Worm (Caenorhabditis elegans) whole organism, mixed stage, embryonic: ENCODE data around the gene C03A3.1.
A peak's percentile ranks its signal among the peaks of the same experiment; 100 is the strongest.

Experiments
- bed-3 ChIP-seq: fragments of 200-800 bp; sonication (Bioruptor generic); optimal IDR thresholded peaks from 3 replicates; lab custom pipeline; 2018; ENCODE audit warnings: mild to moderate bottlenecking, missing genetic modification characterization, moderate library complexity, missing compliant biosample characterization
- blmp-1 ChIP-seq: fragments of 150-350 bp; optimal IDR thresholded peaks from 2 replicates; lab custom pipeline; 2014; ENCODE audit warnings: missing biosample characterization, missing genetic modification characterization
- ceh-39 ChIP-seq: fragments of 150-350 bp; optimal IDR thresholded peaks from 2 replicates; lab custom pipeline; 2014; ENCODE audit warnings: missing biosample characterization, missing genetic modification characterization
- ceh-43 ChIP-seq: fragments of 200-800 bp; sonication (Bioruptor generic); optimal IDR thresholded peaks from 2 replicates; lab custom pipeline; 2018; ENCODE audit warnings: mild to moderate bottlenecking, missing genetic modification characterization, moderate library complexity, missing compliant biosample characterization
- ceh-83 ChIP-seq: fragments of 200-800 bp; sonication (Bioruptor generic); optimal IDR thresholded peaks from 2 replicates; lab custom pipeline; 2018; ENCODE audit warnings: mild to moderate bottlenecking, missing genetic modification characterization, missing compliant biosample characterization
- ces-1 ChIP-seq: fragments of 150-350 bp; optimal IDR thresholded peaks from 2 replicates; lab custom pipeline; 2014; ENCODE audit warnings: missing biosample characterization, missing genetic modification reagents, missing genetic modification characterization
- cnd-1 ChIP-seq: fragments of 200-800 bp; sonication (Bioruptor generic); optimal IDR thresholded peaks from 2 replicates; lab custom pipeline; 2018; ENCODE audit warnings: mild to moderate bottlenecking, missing genetic modification characterization, missing compliant biosample characterization
- drap-1 ChIP-seq: fragments of 200-800 bp; sonication (Bioruptor generic); optimal IDR thresholded peaks from 3 replicates; lab custom pipeline; 2018; ENCODE audit warnings: mild to moderate bottlenecking, missing genetic modification characterization, missing compliant biosample characterization
- elt-1 ChIP-seq: sonication (generic microtip); optimal IDR thresholded peaks from 2 replicates; lab custom pipeline; 2017; ENCODE audit warnings: missing genetic modification characterization, mild to moderate bottlenecking, missing compliant biosample characterization, antibody characterized with exemption, moderate library complexity, borderline replicate concordance; ENCODE audit not compliant: insufficient read depth
- elt-3 ChIP-seq: fragments of 150-350 bp; optimal IDR thresholded peaks from 2 replicates; lab custom pipeline; 2014; ENCODE audit warnings: missing biosample characterization, missing genetic modification characterization
- flh-1 ChIP-seq: fragments of 200-800 bp; sonication (Bioruptor generic); optimal IDR thresholded peaks from 2 replicates; lab custom pipeline; 2018; ENCODE audit warnings: mild to moderate bottlenecking, missing genetic modification characterization, moderate library complexity, missing compliant biosample characterization
- ham-2 ChIP-seq: fragments of 200-800 bp; sonication (Bioruptor generic); optimal IDR thresholded peaks from 2 replicates; lab custom pipeline; 2018; ENCODE audit warnings: mild to moderate bottlenecking, missing genetic modification characterization, missing compliant biosample characterization
- hlh-1 ChIP-seq: fragments of 150-350 bp; optimal IDR thresholded peaks from 2 replicates; lab custom pipeline; 2014; ENCODE audit warnings: missing biosample characterization, missing genetic modification reagents, missing genetic modification characterization
- lin-13 ChIP-seq: fragments of 150-350 bp; optimal IDR thresholded peaks from 2 replicates; lab custom pipeline; 2014; ENCODE audit warnings: missing biosample characterization, missing genetic modification characterization
- lin-32 ChIP-seq: fragments of 200-800 bp; sonication (Bioruptor generic); optimal IDR thresholded peaks from 2 replicates; lab custom pipeline; 2018; ENCODE audit warnings: mild to moderate bottlenecking, missing genetic modification characterization, missing compliant biosample characterization
- mab-5 ChIP-seq: fragments of 150-350 bp; optimal IDR thresholded peaks from 2 replicates; lab custom pipeline; 2014; ENCODE audit warnings: missing biosample characterization, missing genetic modification characterization
- mep-1 ChIP-seq: fragments of 150-350 bp; optimal IDR thresholded peaks from 2 replicates; lab custom pipeline; 2017; ENCODE audit warnings: missing biosample characterization, missing genetic modification reagents, missing genetic modification characterization, inconsistent platforms
- mls-2 ChIP-seq: sonication (generic microtip); optimal IDR thresholded peaks from 2 replicates; lab custom pipeline; 2016; ENCODE audit warnings: mild to moderate bottlenecking, missing genetic modification characterization, moderate library complexity, missing compliant biosample characterization
- nhr-12 ChIP-seq: fragments of 150-350 bp; optimal IDR thresholded peaks from 2 replicates; lab custom pipeline; 2014; ENCODE audit warnings: missing biosample characterization, missing genetic modification characterization
- nhr-2 ChIP-seq: fragments of 150-350 bp; optimal IDR thresholded peaks from 2 replicates; lab custom pipeline; 2014; ENCODE audit warnings: missing biosample characterization, missing genetic modification characterization
- nhr-28 ChIP-seq: fragments of 150-350 bp; optimal IDR thresholded peaks from 2 replicates; lab custom pipeline; 2014; ENCODE audit warnings: missing biosample characterization, missing genetic modification characterization
- nhr-76 ChIP-seq: sonication (generic microtip); optimal IDR thresholded peaks from 2 replicates; lab custom pipeline; 2017; ENCODE audit warnings: missing biosample characterization, missing genetic modification characterization
- pha-4 ChIP-seq: fragments of 150-350 bp; optimal IDR thresholded peaks from 2 replicates; lab custom pipeline; 2018; ENCODE audit warnings: missing biosample characterization, missing genetic modification reagents, missing genetic modification characterization
- sem-2 ChIP-seq: fragments of 200-800 bp; sonication (Bioruptor generic); optimal IDR thresholded peaks from 2 replicates; lab custom pipeline; 2018; ENCODE audit warnings: mild to moderate bottlenecking, missing genetic modification characterization, missing compliant biosample characterization
- snpc-4 ChIP-seq: fragments of 150-350 bp; optimal IDR thresholded peaks from 2 replicates; lab custom pipeline; 2014; ENCODE audit warnings: missing biosample characterization, missing genetic modification characterization
- sptf-1 ChIP-seq: sonication (generic microtip); optimal IDR thresholded peaks from 2 replicates; lab custom pipeline; 2017; ENCODE audit warnings: mild to moderate bottlenecking, missing genetic modification characterization, moderate library complexity, missing compliant biosample characterization
- unc-120 ChIP-seq: sonication (generic microtip); optimal IDR thresholded peaks from 2 replicates; lab custom pipeline; 2017; ENCODE audit warnings: missing genetic modification characterization, missing compliant biosample characterization; ENCODE audit not compliant: poor library complexity, severe bottlenecking
- unc-39 ChIP-seq: fragments of 150-350 bp; optimal IDR thresholded peaks from 2 replicates; lab custom pipeline; 2014; ENCODE audit warnings: missing biosample characterization, missing genetic modification characterization
- unc-62 ChIP-seq: fragments of 150-350 bp; optimal IDR thresholded peaks from 2 replicates; lab custom pipeline; 2014; ENCODE audit warnings: missing biosample characterization, missing genetic modification reagents, missing genetic modification characterization
- zip-8 ChIP-seq: fragments of 150-350 bp; optimal IDR thresholded peaks from 2 replicates; lab custom pipeline; 2014; ENCODE audit warnings: missing biosample characterization, missing genetic modification characterization
- ztf-11 ChIP-seq: fragments of 150-350 bp; optimal IDR thresholded peaks from 2 replicates; lab custom pipeline; 2014; ENCODE audit warnings: missing biosample characterization, missing genetic modification characterization

C03A3.1 gene

DNA sequence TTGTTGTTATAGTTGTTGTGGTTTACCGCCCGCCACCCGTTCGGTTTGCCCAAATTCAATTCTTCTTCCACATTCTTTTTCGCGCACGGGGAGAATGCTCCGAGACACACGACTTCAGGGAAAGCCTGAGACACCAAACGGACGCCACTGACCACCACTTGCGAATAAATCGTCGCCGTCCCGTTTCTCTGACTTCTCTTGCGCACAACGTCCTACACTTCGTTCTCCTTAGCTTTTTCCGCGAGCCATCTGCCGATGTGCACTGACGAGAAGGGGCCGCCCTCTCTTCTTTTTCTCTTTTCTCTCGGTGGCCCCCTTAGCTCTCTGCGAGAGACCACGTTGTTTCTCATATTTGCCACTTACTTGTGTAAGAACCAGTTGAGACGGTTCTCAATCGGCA, at the start of gene C03A3.1:
C03A3.1 (plus strand) TSS at position 291 of the 400 bp plus-strand sequence.
- no peak for TF ChIP-seq mep-1 (tag; lab: Kevin White, UChicago)
- no peak for TF ChIP-seq bed-3 (GFP tag; lab: Kevin White, UChicago)
- peak; percentile 17 for TF ChIP-seq lin-13
- peak; percentile 14 for TF ChIP-seq hlh-1 (tag; lab: Kevin White, UChicago)
- TF ChIP-seq zip-8 = no peak
- TF ChIP-seq ces-1 (GFP tag; lab: Kevin White, UChicago) = peak; percentile 36
- peak; percentile 29 for TF ChIP-seq lin-32 (GFP tag; lab: Kevin White, UChicago)
- peak; percentile 40 for TF ChIP-seq unc-120 (tag; lab: Kevin White, UChicago)
- no peak for TF ChIP-seq ceh-83
- TF ChIP-seq sem-2 = no peak
- TF ChIP-seq ceh-39 = no peak
- TF ChIP-seq flh-1 = no peak
- TF ChIP-seq nhr-12 = no peak
- peak; percentile 51 for TF ChIP-seq mls-2 (tag; lab: Kevin White, UChicago)
- TF ChIP-seq elt-1 (tag; lab: Kevin White, UChicago) = no peak
- no peak for TF ChIP-seq nhr-28
- peak; percentile 47 for TF ChIP-seq drap-1
- no peak for TF ChIP-seq snpc-4 (tag; lab: Kevin White, UChicago)
- peak; percentile 35 for TF ChIP-seq sptf-1
- TF ChIP-seq elt-3 = no peak
- no peak for TF ChIP-seq unc-62
- peak; percentile 61 for TF ChIP-seq cnd-1 (tag; lab: Kevin White, UChicago)
- no peak for TF ChIP-seq ham-2 (GFP tag; lab: Kevin White, UChicago)

DNA sequence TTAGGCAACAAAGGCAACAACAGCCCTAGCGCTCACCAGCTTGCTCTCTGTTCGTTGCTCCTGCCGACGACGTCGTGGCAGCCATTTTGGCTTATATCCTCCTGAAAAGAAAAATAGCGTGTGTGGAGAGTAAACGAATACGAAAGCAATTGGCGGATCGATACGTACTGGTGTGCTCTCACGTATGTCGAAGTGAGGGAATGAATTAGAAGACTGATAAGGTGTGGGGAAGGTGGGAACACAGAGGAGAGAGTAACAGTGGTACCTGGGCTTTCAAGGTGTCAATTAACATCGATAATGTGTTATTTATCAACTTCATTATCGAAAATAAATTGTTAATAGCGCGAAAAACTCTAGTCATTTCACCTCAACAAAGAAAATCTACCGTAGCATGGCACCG, 48.4 kb upstream of the C03A3.1 start, which contains the start of gene C34F6.5:
C34F6.5 (minus strand) TSS at position 101 of the 400 bp plus-strand sequence.
- TF ChIP-seq bed-3 (GFP tag; lab: Kevin White, UChicago) (no peak), hlh-1 (tag; lab: Kevin White, UChicago) (no peak), nhr-76 (tag; lab: Kevin White, UChicago) (no peak), nhr-2 (tag; lab: Kevin White, UChicago) (no peak)

DNA sequence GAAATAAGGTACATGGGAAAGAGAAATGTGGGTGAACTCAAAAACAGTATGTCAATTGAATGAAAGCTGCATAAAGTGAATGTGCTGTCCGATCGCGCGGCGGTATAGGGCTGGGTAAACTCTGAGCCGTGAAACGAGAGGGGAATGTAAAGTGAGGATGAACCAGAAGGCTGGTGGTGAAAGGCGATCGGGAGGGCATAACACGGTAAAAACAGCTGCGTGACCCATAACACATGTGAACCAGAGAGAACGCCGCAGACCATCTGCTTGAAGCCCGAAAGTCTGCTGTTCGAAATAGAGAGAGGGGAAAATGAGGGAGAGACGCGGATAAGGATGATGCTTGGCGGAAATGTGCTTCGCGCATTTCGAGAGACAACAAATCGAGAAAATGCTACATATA, 46.7 kb upstream of the C03A3.1 start:
- TF ChIP-seq pha-4 (tag; lab: Kevin White, UChicago) = no peak
- peak; percentile 46 for TF ChIP-seq ztf-11
- TF ChIP-seq lin-32 (GFP tag; lab: Kevin White, UChicago) = peak; percentile 65
- no peak for TF ChIP-seq mab-5
- TF ChIP-seq mep-1 (tag; lab: Kevin White, UChicago) = no peak
- TF ChIP-seq cnd-1 (tag; lab: Kevin White, UChicago) = peak; percentile 78
- TF ChIP-seq sem-2 = peak; percentile 6
- peak; percentile 60 for TF ChIP-seq hlh-1 (tag; lab: Kevin White, UChicago)
- no peak for TF ChIP-seq unc-39 (tag; lab: Kevin White, UChicago)

DNA sequence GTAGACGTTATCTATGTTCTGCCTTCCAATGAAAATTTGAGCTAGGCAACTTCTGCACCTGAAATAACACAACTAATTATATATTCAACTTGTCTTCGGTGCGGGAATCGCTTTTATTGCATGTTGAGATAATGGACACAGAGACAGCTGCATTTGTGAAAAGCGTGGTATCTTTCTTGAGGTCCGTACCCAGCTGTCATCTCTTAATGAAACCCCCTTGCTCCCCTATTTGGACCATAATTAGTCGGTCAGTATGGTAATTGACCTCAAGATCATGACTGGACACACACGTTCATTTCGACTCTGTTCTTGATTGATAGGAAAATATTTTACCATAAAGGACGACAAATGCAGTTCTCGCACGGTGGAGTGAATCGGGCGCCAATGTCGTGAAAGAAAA, 45.8 kb upstream of the C03A3.1 start:
- TF ChIP-seq ztf-11 = no peak
- no peak for TF ChIP-seq nhr-28
- TF ChIP-seq elt-3 = no peak
- no peak for TF ChIP-seq zip-8
- no peak for TF ChIP-seq mep-1 (tag; lab: Kevin White, UChicago)
- TF ChIP-seq sptf-1 = no peak
- no peak for TF ChIP-seq elt-1 (tag; lab: Kevin White, UChicago)
- TF ChIP-seq ceh-43 (GFP tag; lab: Kevin White, UChicago) = peak; percentile 37
- TF ChIP-seq unc-120 (tag; lab: Kevin White, UChicago) = no peak
- TF ChIP-seq pha-4 (tag; lab: Kevin White, UChicago) = no peak
- TF ChIP-seq cnd-1 (tag; lab: Kevin White, UChicago) = peak; percentile 76
- TF ChIP-seq lin-13 = no peak
- TF ChIP-seq ces-1 (GFP tag; lab: Kevin White, UChicago) = peak; percentile 71
- peak; percentile 82 for TF ChIP-seq nhr-2 (tag; lab: Kevin White, UChicago)
- TF ChIP-seq ceh-39 = no peak
- TF ChIP-seq lin-32 (GFP tag; lab: Kevin White, UChicago) = peak; percentile 44
- no peak for TF ChIP-seq flh-1
- no peak for TF ChIP-seq nhr-12
- TF ChIP-seq snpc-4 (tag; lab: Kevin White, UChicago) = no peak
- no peak for TF ChIP-seq unc-39 (tag; lab: Kevin White, UChicago)
- no peak for TF ChIP-seq ham-2 (GFP tag; lab: Kevin White, UChicago)
- TF ChIP-seq unc-62 = no peak

DNA sequence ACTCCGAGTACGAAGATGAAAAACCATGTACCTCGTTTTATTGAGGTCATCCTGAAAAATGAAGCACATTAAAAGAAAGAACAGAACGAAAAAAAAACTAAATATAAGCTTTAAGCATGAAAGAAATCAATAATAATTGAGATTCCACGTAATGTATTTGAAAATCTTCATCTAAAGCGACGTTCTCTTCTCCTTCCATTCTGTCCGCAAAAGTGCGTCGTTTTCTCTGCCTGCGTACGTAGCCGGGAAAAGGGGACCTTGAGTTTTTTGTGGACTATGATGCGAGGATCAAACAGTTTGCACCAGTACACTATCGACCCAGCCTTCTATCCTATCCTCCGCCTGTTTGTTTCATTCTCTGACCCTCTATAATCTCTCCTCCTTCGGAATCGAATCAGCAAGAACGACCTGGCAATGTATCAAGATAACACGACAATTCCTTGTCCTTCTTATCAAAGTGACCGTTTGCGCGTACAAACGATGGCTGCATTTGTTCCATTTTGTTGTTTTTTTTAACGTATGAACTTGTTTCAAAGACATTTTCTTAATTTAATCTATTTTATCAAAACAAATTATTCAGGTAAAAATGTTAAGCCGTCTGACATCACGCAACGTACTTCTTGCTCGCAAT, 41.6 kb upstream of the C03A3.1 start, which contains the start of the genes C34F6.7 and idh-2:
C34F6.7 (minus strand) TSS at position 51 of the 631 bp plus-strand sequence.
idh-2 (plus strand) TSS at position 581 of the 631 bp plus-strand sequence.
- TF ChIP-seq unc-39 (tag; lab: Kevin White, UChicago) = no peak
- no peak for TF ChIP-seq sem-2
- no peak for TF ChIP-seq elt-1 (tag; lab: Kevin White, UChicago)
- TF ChIP-seq mls-2 (tag; lab: Kevin White, UChicago) = no peak
- TF ChIP-seq lin-32 (GFP tag; lab: Kevin White, UChicago) = no peak
- TF ChIP-seq hlh-1 (tag; lab: Kevin White, UChicago) = peak; percentile 10
- no peak for TF ChIP-seq ceh-43 (GFP tag; lab: Kevin White, UChicago)
- TF ChIP-seq ham-2 (GFP tag; lab: Kevin White, UChicago) = peak; percentile 70
- TF ChIP-seq nhr-2 (tag; lab: Kevin White, UChicago) = peak; percentile 38
- no peak for TF ChIP-seq blmp-1 (tag; lab: Kevin White, UChicago)
- peak; percentile 27 for TF ChIP-seq mep-1 (tag; lab: Kevin White, UChicago)
- no peak for TF ChIP-seq lin-13
- no peak for TF ChIP-seq unc-62
- TF ChIP-seq nhr-28 = no peak
